Fruit fly (Drosophila melanogaster): Measurements from ENCODE around the gene BoYb.

BoYb gene

dm6 chr3L:22885843-22886242 is 15.9 kb upstream of the BoYb start (continued):
- TF ChIP-seq Hmx (GFP tag; optimal IDR thresholded peaks at IDR 0.05): no peak
- TF ChIP-seq CG4404 (GFP tag; IDR thresholded peaks at IDR 0.05): no peak
- TF ChIP-seq grn (GFP tag; optimal IDR thresholded peaks at IDR 0.05): peak; percentile 84
- TF ChIP-seq CG18011 (GFP tag; optimal IDR thresholded peaks at IDR 0.05): no peak
- no peak for TF ChIP-seq tap (tag; optimal IDR thresholded peaks at IDR 0.05)
- no peak for TF ChIP-seq CG2712 (tag; optimal IDR thresholded peaks at IDR 0.05)
- TF ChIP-seq ems (GFP tag; optimal IDR thresholded peaks at IDR 0.05): no peak
- no peak for TF ChIP-seq CG15514 (GFP tag; optimal IDR thresholded peaks at IDR 0.05)
- 0 out of 4 replicates have a peak, but pooled peaks have one; percentile 13 for TF ChIP-seq chinmo (GFP tag; IDR thresholded peaks at IDR 0.05; ENCODE audit: partially characterized antibody)
- TF ChIP-seq NfI (GFP tag; optimal IDR thresholded peaks at IDR 0.05): no peak
- no peak for TF ChIP-seq pros (GFP tag; optimal IDR thresholded peaks at IDR 0.05)
- no peak for TF ChIP-seq sima (GFP tag; optimal IDR thresholded peaks at IDR 0.05)
- TF ChIP-seq HmgD (GFP tag; optimal IDR thresholded peaks at IDR 0.05): no peak

dm6 chr3L:22886939-22887338 is 14.8 kb upstream of the BoYb start:
- TF ChIP-seq CG4360 (GFP tag; IDR thresholded peaks at IDR 0.05) (no peak), cwo (GFP tag; optimal IDR thresholded peaks at IDR 0.05) (peak; percentile 40), GATAe (GFP tag; conservative IDR thresholded peaks at IDR 0.05) (peak; percentile 60), CG6689 (GFP tag; IDR thresholded peaks at IDR 0.05) (no peak), CG15479 (GFP tag; optimal IDR thresholded peaks at IDR 0.05) (peak; percentile 67), CG3995 (GFP tag; optimal IDR thresholded peaks at IDR 0.05) (no peak), CG10462 (GFP tag; optimal IDR thresholded peaks at IDR 0.05) (no peak), Ets65A (GFP tag) (no peak), CG18764 (GFP tag; optimal IDR thresholded peaks at IDR 0.05) (no peak), ato (GFP tag; IDR thresholded peaks at IDR 0.05; ENCODE audit: partially characterized antibody) (no peak), Xrp1 (GFP tag; IDR thresholded peaks at IDR 0.05) (no peak), usp (GFP tag; optimal IDR thresholded peaks at IDR 0.05) (no peak), CG6683 (GFP tag; optimal IDR thresholded peaks at IDR 0.05) (no peak), luna (GFP tag; optimal IDR thresholded peaks at IDR 0.05) (no peak), Med (GFP tag) (peak; percentile 25), CG3163 (GFP tag; optimal IDR thresholded peaks at IDR 0.05) (no peak), p53 (GFP tag; optimal IDR thresholded peaks at IDR 0.05) (no peak), H2.0 (GFP tag; IDR thresholded peaks at IDR 0.05) (no peak), sens-2 (GFP tag; IDR thresholded peaks at IDR 0.05) (no peak), CG2199 (GFP tag; IDR thresholded peaks at IDR 0.05) (0 out of 3 replicates have a peak, but pooled peaks have one; percentile 47), zen2 (GFP tag; IDR thresholded peaks at IDR 0.05; ENCODE audit: partially characterized antibody) (no peak), YL-1 (GFP tag; optimal IDR thresholded peaks at IDR 0.05) (no peak), CG14860 (GFP tag; IDR thresholded peaks at IDR 0.05; ENCODE audit: partially characterized antibody) (no peak), HHEX (GFP tag; optimal IDR thresholded peaks at IDR 0.05) (no peak), Hey (tag; optimal IDR thresholded peaks at IDR 0.05) (peak; percentile 26), CG4854 (GFP tag; optimal IDR thresholded peaks at IDR 0.05) (no peak), bsh (GFP tag; optimal IDR thresholded peaks at IDR 0.05) (no peak), mirr (GFP tag; optimal IDR thresholded peaks at IDR 0.05) (peak; percentile 35), grn (GFP tag; optimal IDR thresholded peaks at IDR 0.05) (peak; percentile 85), CG9437 (GFP tag; optimal IDR thresholded peaks at IDR 0.05) (no peak), Dll (GFP tag; IDR thresholded peaks at IDR 0.05; ENCODE audit: partially characterized antibody) (no peak), CG12744 (GFP tag; optimal IDR thresholded peaks at IDR 0.05) (no peak), eve (GFP tag; optimal IDR thresholded peaks at IDR 0.05) (no peak), CG4820 (GFP tag; optimal IDR thresholded peaks at IDR 0.05) (no peak), D (optimal IDR thresholded peaks at IDR 0.05) (no peak), D (GFP tag; optimal IDR thresholded peaks at IDR 0.05) (no peak), chinmo (GFP tag; IDR thresholded peaks at IDR 0.05; ENCODE audit: partially characterized antibody) (0 out of 4 replicates have a peak, but pooled peaks have one; percentile 57), exex (tag; optimal IDR thresholded peaks at IDR 0.05) (peak; percentile 1)

All from whole organism, embryonic.